Worm (Caenorhabditis elegans) whole organism, L2 larva: Measurements from ENCODE around the gene W04H10.2.

Experiments
- F13H6.1 ChIP-seq: sonication (generic microtip); optimal IDR thresholded peaks from 2 replicates; lab custom pipeline; 2016; ENCODE audit warnings: missing genetic modification characterization, missing compliant biosample characterization
- aly-2 ChIP-seq: fragments of 150-350 bp; optimal IDR thresholded peaks from 2 replicates; lab custom pipeline; 2014; ENCODE audit warnings: missing biosample characterization, missing genetic modification characterization
- crh-2 ChIP-seq: sonication (generic microtip); optimal IDR thresholded peaks from 2 replicates; lab custom pipeline; 2017; ENCODE audit warnings: missing biosample characterization, missing genetic modification characterization
- nhr-10 ChIP-seq: sonication (generic microtip); optimal IDR thresholded peaks from 2 replicates; lab custom pipeline; 2017; ENCODE audit warnings: missing biosample characterization, missing genetic modification characterization
- nhr-23 ChIP-seq: fragments of 150-350 bp; optimal IDR thresholded peaks from 2 replicates; lab custom pipeline; 2014; ENCODE audit warnings: missing biosample characterization, missing genetic modification reagents, missing genetic modification characterization
- snpc-4 ChIP-seq: fragments of 150-350 bp; optimal IDR thresholded peaks from 2 replicates; lab custom pipeline; 2014; ENCODE audit warnings: missing biosample characterization, missing genetic modification characterization
- unc-39 ChIP-seq: fragments of 150-350 bp; optimal IDR thresholded peaks from 2 replicates; lab custom pipeline; 2014; ENCODE audit warnings: missing biosample characterization, missing genetic modification characterization
- zag-1 ChIP-seq: fragments of 150-350 bp; optimal IDR thresholded peaks from 2 replicates; lab custom pipeline; 2014; ENCODE audit warnings: missing biosample characterization, missing genetic modification characterization

DNA sequence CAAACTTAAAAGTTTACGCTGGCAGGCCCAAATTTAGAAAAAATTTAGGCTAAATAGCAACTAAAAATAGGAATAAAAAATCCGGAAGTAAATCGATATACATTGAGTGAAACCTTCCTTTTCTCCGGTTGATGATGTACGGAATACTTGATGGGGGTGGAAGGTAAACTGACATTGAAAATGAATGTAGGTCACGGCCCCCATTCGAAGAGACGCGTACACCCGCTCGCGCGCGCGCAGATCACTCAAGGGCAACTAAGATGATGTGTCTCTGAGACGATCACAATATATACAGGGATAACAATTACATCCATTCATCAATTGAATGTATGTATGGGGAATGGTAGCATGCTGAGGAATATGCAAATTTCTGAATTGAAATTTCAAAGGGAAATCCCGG is 31.3 kb upstream of the W04H10.2 start:
- TF ChIP-seq unc-39 (tag; lab: Kevin White, UChicago) (no peak), nhr-23 (tag; lab: Kevin White, UChicago) (no peak), zag-1 (tag; lab: Kevin White, UChicago) (no peak), crh-2 (tag; lab: Kevin White, UChicago) (no peak), nhr-10 (tag; lab: Kevin White, UChicago) (no peak), F13H6.1 (tag; lab: Kevin White, UChicago) (no peak), snpc-4 (tag; lab: Kevin White, UChicago) (no peak), aly-2 (tag; lab: Kevin White, UChicago) (no peak)
